Fruit fly (Drosophila melanogaster) S2 (cell line): ENCODE results near the gene Rcd-1.

ENCODE experiments used
- CG8478 ChIP-seq: fragments of >200 bp; optimal IDR thresholded peaks from 2 replicates; lab custom pipeline; 2018
- CTCF ChIP-seq, 2 experiments: fragments of >200 bp; optimal IDR thresholded peaks; 2 replicates each; lab custom pipeline; 2018

dm6 chrX:19605915-19606314, 32.7 kb upstream of the Rcd-1 start:
- TF ChIP-seq CG8478 (lab: Kevin White, UChicago) = no peak
- no peak for TF ChIP-seq CTCF (optimal IDR thresholded peaks at IDR 0.05; lab: Kevin White, UChicago)
